Worm (Caenorhabditis elegans) whole organism, midembryonic: Measurements from ENCODE around the gene nas-16.

ENCODE experiments used
- T22C8.4 ChIP-seq: fragments of 200-800 bp; sonication (Bioruptor generic); IDR thresholded peaks from 2 replicates; pipeline ENCODE4 v1.3.6; 2022; ENCODE audit warnings: missing genetic modification characterization, missing compliant biosample characterization
- flt-1 ChIP-seq: fragments of 200-800 bp; sonication (Bioruptor generic); IDR thresholded peaks from 2 replicates; pipeline ENCODE4 v1.3.6; 2022; ENCODE audit warnings: missing genetic modification characterization, missing compliant biosample characterization
- klf-2 ChIP-seq: fragments of 200-800 bp; sonication (Bioruptor generic); conservative IDR thresholded peaks from 2 replicates; pipeline ENCODE4 v1.3.6; 2022; ENCODE audit warnings: missing genetic modification reagents, missing genetic modification characterization, missing compliant biosample characterization
- med-1 ChIP-seq: sonication (generic microtip); optimal IDR thresholded peaks from 2 replicates; lab custom pipeline; 2017; ENCODE audit warnings: missing genetic modification characterization, mild to moderate bottlenecking, missing compliant biosample characterization, antibody characterized with exemption, missing genetic modification reagents; ENCODE audit not compliant: insufficient read depth
- ref-1 ChIP-seq: fragments of 200-800 bp; sonication (Bioruptor generic); conservative IDR thresholded peaks from 2 replicates; pipeline ENCODE4 v1.3.6; 2022; ENCODE audit warnings: missing genetic modification reagents, missing genetic modification characterization, missing compliant biosample characterization
- tab-1 ChIP-seq: fragments of 200-800 bp; sonication (Bioruptor generic); IDR thresholded peaks from 2 replicates; pipeline ENCODE4 v1.3.6; 2022; ENCODE audit warnings: missing genetic modification characterization, missing compliant biosample characterization
- ztf-23 ChIP-seq: fragments of 200-800 bp; sonication (Bioruptor generic); IDR thresholded peaks from 2 replicates; pipeline ENCODE4 v1.3.6; 2022; ENCODE audit warnings: missing genetic modification reagents, missing genetic modification characterization, missing compliant biosample characterization
- ztf-29 ChIP-seq: fragments of 200-800 bp; sonication (Bioruptor generic); IDR thresholded peaks from 2 replicates; pipeline ENCODE4 v1.3.6; 2022; ENCODE audit warnings: missing genetic modification reagents, missing genetic modification characterization, missing compliant biosample characterization

DNA sequence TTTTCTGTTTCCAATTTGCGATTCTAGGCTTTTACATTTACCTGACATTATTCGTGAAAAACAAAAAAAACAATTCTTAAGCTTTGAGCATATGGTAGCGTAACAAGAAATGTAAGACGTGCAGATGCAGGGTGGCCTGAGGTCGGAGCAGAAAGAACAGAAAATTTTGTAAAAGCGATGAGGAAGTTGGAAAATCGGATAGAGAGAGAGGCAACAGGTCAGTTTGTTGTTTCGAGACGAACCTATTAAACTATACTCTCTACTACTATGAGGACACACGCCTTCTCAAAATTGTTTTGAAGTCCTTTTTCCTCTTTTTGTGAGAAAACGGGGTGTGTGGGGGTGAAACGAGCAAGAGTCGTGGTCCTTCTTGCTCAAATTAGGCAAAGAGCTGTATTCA is 29.5 kb downstream of the nas-16 start, which contains the start of gene des-2:
- no peak for TF ChIP-seq med-1 (GFP tag; lab: Kevin White, UChicago)
- TF ChIP-seq tab-1 (GFP tag; lab: Robert Waterston, UW): no peak
- no peak for TF ChIP-seq ref-1 (GFP tag; lab: Robert Waterston, UW)
- no peak for TF ChIP-seq flt-1 (GFP tag; lab: Robert Waterston, UW)
- no peak for TF ChIP-seq klf-2 (GFP tag; lab: Robert Waterston, UW)
- TF ChIP-seq T22C8.4 (GFP tag; lab: Robert Waterston, UW): no peak
- no peak for TF ChIP-seq ztf-29 (GFP tag; lab: Robert Waterston, UW)
- no peak for TF ChIP-seq ztf-23
